Worm (Caenorhabditis elegans): ENCODE data around the gene shl-1.

The shl-1 gene

ce11 chrIV:6373721-6374120 is 10.1 kb downstream of the shl-1 start:
- no peak for TF ChIP-seq B0310.2 (tag; optimal IDR thresholded peaks at IDR 0.05)
- no peak for TF ChIP-seq hmg-4 (GFP tag; optimal IDR thresholded peaks at IDR 0.05)
- no peak for TF ChIP-seq ama-1 (optimal IDR thresholded peaks at IDR 0.05)
- no peak for TF ChIP-seq ceh-13 (GFP tag; optimal IDR thresholded peaks at IDR 0.05)
- no peak for TF ChIP-seq flt-1 (GFP tag; IDR thresholded peaks at IDR 0.05)
- no peak for TF ChIP-seq hnd-1 (tag; optimal IDR thresholded peaks at IDR 0.05)
- no peak for TF ChIP-seq tbx-11 (GFP tag; IDR thresholded peaks at IDR 0.05)

- TF ChIP-seq flt-1 (GFP tag; IDR thresholded peaks at IDR 0.05) (no peak), ceh-36 (tag; optimal IDR thresholded peaks at IDR 0.05) (no peak), aly-1 (tag; optimal IDR thresholded peaks at IDR 0.05) (no peak), pes-1 (GFP tag; IDR thresholded peaks at IDR 0.05) (no peak), hnd-1 (tag; optimal IDR thresholded peaks at IDR 0.05) (no peak), ama-1 (optimal IDR thresholded peaks at IDR 0.05) (no peak), tbx-11 (GFP tag; IDR thresholded peaks at IDR 0.05) (no peak), sea-1 (GFP tag; conservative IDR thresholded peaks at IDR 0.05) (no peak), scrt-1 (GFP tag; IDR thresholded peaks at IDR 0.05) (no peak), ets-7 (tag; optimal IDR thresholded peaks at IDR 0.05) (no peak), ceh-13 (GFP tag; optimal IDR thresholded peaks at IDR 0.05) (no peak), tra-4 (tag; optimal IDR thresholded peaks at IDR 0.05) (no peak), hmg-4 (GFP tag; optimal IDR thresholded peaks at IDR 0.05) (no peak), tbx-37 (GFP tag; conservative IDR thresholded peaks at IDR 0.05) (no peak), F13C5.2 (tag; optimal IDR thresholded peaks at IDR 0.05) (no peak), B0310.2 (tag; optimal IDR thresholded peaks at IDR 0.05) (no peak), hmbx-1 (tag; optimal IDR thresholded peaks at IDR 0.05) (no peak)
These were observed 10.9 kb downstream of the shl-1 start, which contains the start of gene smg-3 for ce11 chrIV:6372993-6373392. Gene smg-3 (minus strand): TSS chrIV:6373093.

ce11 chrIV:6372267-6372666 is 11.6 kb downstream of the shl-1 start:
- no peak for TF ChIP-seq ets-7 (tag; optimal IDR thresholded peaks at IDR 0.05)
- TF ChIP-seq ama-1 (optimal IDR thresholded peaks at IDR 0.05), result no peak
- TF ChIP-seq ceh-13 (GFP tag; optimal IDR thresholded peaks at IDR 0.05), result no peak
- no peak for TF ChIP-seq aly-1 (tag; optimal IDR thresholded peaks at IDR 0.05)
- TF ChIP-seq sea-1 (GFP tag; conservative IDR thresholded peaks at IDR 0.05), result no peak
- TF ChIP-seq ceh-36 (tag; optimal IDR thresholded peaks at IDR 0.05), result no peak

- no peak for TF ChIP-seq scrt-1 (GFP tag; IDR thresholded peaks at IDR 0.05)
- no peak for TF ChIP-seq ceh-36 (tag; optimal IDR thresholded peaks at IDR 0.05)
- TF ChIP-seq ets-7 (tag; optimal IDR thresholded peaks at IDR 0.05), result no peak
- no peak for TF ChIP-seq ceh-13 (GFP tag; optimal IDR thresholded peaks at IDR 0.05)
- TF ChIP-seq ama-1 (optimal IDR thresholded peaks at IDR 0.05), result no peak
- TF ChIP-seq flt-1 (GFP tag; IDR thresholded peaks at IDR 0.05), result no peak
These were observed 14.4 kb downstream of the shl-1 start for ce11 chrIV:6369489-6369888.

ce11 chrIV:6366032-6366431 is 17.8 kb downstream of the shl-1 start:
- no peak for TF ChIP-seq hmbx-1 (tag; optimal IDR thresholded peaks at IDR 0.05)
- no peak for TF ChIP-seq ama-1 (optimal IDR thresholded peaks at IDR 0.05)
- TF ChIP-seq pes-1 (GFP tag; IDR thresholded peaks at IDR 0.05), result no peak
- TF ChIP-seq ceh-36 (tag; optimal IDR thresholded peaks at IDR 0.05), result no peak
- no peak for TF ChIP-seq F13C5.2 (tag; optimal IDR thresholded peaks at IDR 0.05)
- no peak for TF ChIP-seq B0310.2 (tag; optimal IDR thresholded peaks at IDR 0.05)
- no peak for TF ChIP-seq hnd-1 (tag; optimal IDR thresholded peaks at IDR 0.05)
- no peak for TF ChIP-seq ceh-13 (GFP tag; optimal IDR thresholded peaks at IDR 0.05)
- no peak for TF ChIP-seq tra-4 (tag; optimal IDR thresholded peaks at IDR 0.05)
- TF ChIP-seq ets-7 (tag; optimal IDR thresholded peaks at IDR 0.05), result no peak
- no peak for TF ChIP-seq flt-1 (GFP tag; IDR thresholded peaks at IDR 0.05)
- no peak for TF ChIP-seq tbx-37 (GFP tag; conservative IDR thresholded peaks at IDR 0.05)
- TF ChIP-seq tbx-11 (GFP tag; IDR thresholded peaks at IDR 0.05), result no peak
- no peak for TF ChIP-seq hmg-4 (GFP tag; optimal IDR thresholded peaks at IDR 0.05)
- TF ChIP-seq sea-1 (GFP tag; conservative IDR thresholded peaks at IDR 0.05), result no peak
- no peak for TF ChIP-seq scrt-1 (GFP tag; IDR thresholded peaks at IDR 0.05)
- no peak for TF ChIP-seq aly-1 (tag; optimal IDR thresholded peaks at IDR 0.05)

- TF ChIP-seq sea-1 (GFP tag; conservative IDR thresholded peaks at IDR 0.05) (no peak), aly-1 (tag; optimal IDR thresholded peaks at IDR 0.05) (no peak), F13C5.2 (tag; optimal IDR thresholded peaks at IDR 0.05) (no peak), tra-4 (tag; optimal IDR thresholded peaks at IDR 0.05) (no peak), hmbx-1 (tag; optimal IDR thresholded peaks at IDR 0.05) (no peak), flt-1 (GFP tag; IDR thresholded peaks at IDR 0.05) (no peak), ceh-36 (tag; optimal IDR thresholded peaks at IDR 0.05) (no peak), ceh-13 (GFP tag; optimal IDR thresholded peaks at IDR 0.05) (no peak)
These were observed 18.8 kb downstream of the shl-1 start, which contains the start of gene Y73B6BL.270 for ce11 chrIV:6365045-6365444. Gene Y73B6BL.270 (plus strand): TSS chrIV:6365345.

- TF ChIP-seq B0310.2 (tag; optimal IDR thresholded peaks at IDR 0.05), result no peak
- TF ChIP-seq scrt-1 (GFP tag; IDR thresholded peaks at IDR 0.05), result no peak
- TF ChIP-seq ceh-13 (GFP tag; optimal IDR thresholded peaks at IDR 0.05), result no peak
- TF ChIP-seq pes-1 (GFP tag; IDR thresholded peaks at IDR 0.05), result no peak
- TF ChIP-seq ets-7 (tag; optimal IDR thresholded peaks at IDR 0.05), result no peak
- TF ChIP-seq flt-1 (GFP tag; IDR thresholded peaks at IDR 0.05), result no peak
These were observed 20.3 kb downstream of the shl-1 start for ce11 chrIV:6363604-6364003.

- TF ChIP-seq hmbx-1 (tag; optimal IDR thresholded peaks at IDR 0.05) (no peak), ceh-13 (GFP tag; optimal IDR thresholded peaks at IDR 0.05) (no peak), F13C5.2 (tag; optimal IDR thresholded peaks at IDR 0.05) (no peak), B0310.2 (tag; optimal IDR thresholded peaks at IDR 0.05) (no peak), tbx-11 (GFP tag; IDR thresholded peaks at IDR 0.05) (no peak), scrt-1 (GFP tag; IDR thresholded peaks at IDR 0.05) (no peak), ets-7 (tag; optimal IDR thresholded peaks at IDR 0.05) (no peak), pes-1 (GFP tag; IDR thresholded peaks at IDR 0.05) (no peak), ceh-36 (tag; optimal IDR thresholded peaks at IDR 0.05) (no peak), ama-1 (optimal IDR thresholded peaks at IDR 0.05) (no peak), sea-1 (GFP tag; conservative IDR thresholded peaks at IDR 0.05) (no peak), hmg-4 (GFP tag; optimal IDR thresholded peaks at IDR 0.05) (no peak), aly-1 (tag; optimal IDR thresholded peaks at IDR 0.05) (no peak), flt-1 (GFP tag; IDR thresholded peaks at IDR 0.05) (no peak), tbx-37 (GFP tag; conservative IDR thresholded peaks at IDR 0.05) (no peak)
These were observed 22.2 kb downstream of the shl-1 start, which contains the start of gene Y73B6BL.47 for ce11 chrIV:6361668-6362067. Gene Y73B6BL.47 (plus strand): TSS chrIV:6361968.
